Worm (Caenorhabditis elegans): ENCODE results near the gene D1005.6.

DNA sequence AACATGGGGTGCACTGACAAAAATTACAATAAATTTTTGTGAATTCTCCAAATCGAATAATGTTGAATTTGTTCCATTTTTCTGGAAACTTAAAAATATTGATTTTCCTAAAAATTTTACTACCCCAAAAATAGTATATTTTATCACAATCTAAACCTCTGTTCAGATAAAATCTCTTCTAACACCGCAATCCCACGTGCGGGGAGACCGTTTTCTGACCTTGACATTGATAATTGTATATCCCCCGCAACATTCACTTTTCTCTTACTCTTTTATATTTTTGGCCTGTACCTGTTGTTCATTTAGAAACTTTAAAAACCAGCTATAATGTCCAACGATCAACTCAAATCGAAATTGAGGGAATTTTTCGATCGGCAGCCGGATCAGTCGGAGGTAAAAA, 5.8 kb downstream of the D1005.6 start, which contains the start of gene D1005.2:
- no peak for TF ChIP-seq ama-1 (optimal IDR thresholded peaks at IDR 0.05)
- TF ChIP-seq unc-86 (tag; optimal IDR thresholded peaks at IDR 0.05) = no peak
- TF ChIP-seq ceh-45 (GFP tag; IDR thresholded peaks at IDR 0.05) = no peak
- no peak for TF ChIP-seq nfya-1 (tag; optimal IDR thresholded peaks at IDR 0.05)
- no peak for TF ChIP-seq tbx-2 (tag; optimal IDR thresholded peaks at IDR 0.05)
- no peak for TF ChIP-seq rnt-1 (tag; optimal IDR thresholded peaks at IDR 0.05)
- TF ChIP-seq pqm-1 (tag; optimal IDR thresholded peaks at IDR 0.05) = no peak

Data from whole organism, late embryonic.